Worm (Caenorhabditis elegans): ENCODE results near the gene T23F11.2.

DNA sequence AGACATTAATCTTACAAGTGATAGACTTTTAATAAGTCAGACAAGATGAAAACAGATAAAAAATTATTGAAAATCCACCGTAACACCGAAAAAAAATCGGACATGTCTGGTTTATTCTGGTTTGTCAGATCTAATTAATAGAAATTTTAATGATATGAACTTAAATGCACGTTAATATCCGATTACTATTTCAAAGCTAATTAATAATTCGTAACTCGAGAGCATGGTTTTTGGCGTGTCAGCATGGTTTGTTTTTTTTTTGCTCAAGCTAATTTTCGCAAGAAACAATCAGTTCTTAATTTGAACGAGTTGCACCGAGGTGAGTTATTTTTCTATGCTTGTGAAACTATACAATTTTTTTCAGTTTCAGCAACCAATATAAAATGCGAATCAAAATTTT is 20.4 kb downstream of the T23F11.2 start, which contains the start of gene clec-153:
- TF ChIP-seq ztf-11 (tag; optimal IDR thresholded peaks at IDR 0.05) (no peak), nhr-237 (tag; optimal IDR thresholded peaks at IDR 0.05) (no peak)

Data from whole organism, L1 larva.